Worm (Caenorhabditis elegans) whole organism, young adult: ENCODE results near the gene Y7A5A.7.

Experiments
- B0035.1 ChIP-seq: sonication (generic microtip); optimal IDR thresholded peaks from 2 replicates; lab custom pipeline; 2016; ENCODE audit warnings: missing genetic modification characterization, mild to moderate bottlenecking, missing compliant biosample characterization, missing genotype, missing genetic modification reagents
- K11D2.4 ChIP-seq: fragments of 200-800 bp; sonication (Bioruptor generic); IDR thresholded peaks from 2 replicates; pipeline ENCODE4 v1.3.6; 2022; ENCODE audit warnings: missing genetic modification reagents, missing genetic modification characterization, missing compliant biosample characterization
- attf-3 ChIP-seq: fragments of 200-800 bp; sonication (Bioruptor generic); conservative IDR thresholded peaks from 2 replicates; pipeline ENCODE4 v1.3.6; 2022; ENCODE audit warnings: missing genetic modification reagents, missing genetic modification characterization, missing compliant biosample characterization
- ceh-40 ChIP-seq: fragments of 200-800 bp; sonication (Bioruptor generic); IDR thresholded peaks from 2 replicates; pipeline ENCODE4 v1.3.6; 2022; ENCODE audit warnings: missing genetic modification characterization, missing compliant biosample characterization
- ceh-91 ChIP-seq: fragments of 200-800 bp; sonication (Bioruptor generic); IDR thresholded peaks from 2 replicates; pipeline ENCODE4 v1.3.6; 2022; ENCODE audit warnings: missing genetic modification reagents, missing genetic modification characterization, missing compliant biosample characterization
- nfya-2 ChIP-seq: fragments of 200-800 bp; sonication (Bioruptor generic); IDR thresholded peaks from 2 replicates; pipeline ENCODE4 v1.3.6; 2022; ENCODE audit warnings: missing genetic modification reagents, missing genetic modification characterization, missing compliant biosample characterization
- pha-4 ChIP-seq: fragments of 150-350 bp; sonication (generic microtip); optimal IDR thresholded peaks from 2 replicates; lab custom pipeline; 2014; ENCODE audit warnings: missing biosample characterization, missing genetic modification reagents, missing genetic modification characterization
- snpc-4 ChIP-seq, 5 experiments: fragments of 150-350 bp in 1 of 5; sonication (generic microtip) in 4 of 5; optimal IDR thresholded peaks; 2 replicates each; lab custom pipeline; 2014 to 2018; ENCODE audit warnings: missing genetic modification characterization in 5 of 5, missing biosample characterization in 3 of 5, antibody characterized with exemption in 2 of 5, mild to moderate bottlenecking in 2 of 5, missing compliant biosample characterization in 2 of 5, missing genotype in 2 of 5, moderate library complexity in 2 of 5, missing genetic modification reagents in 1 of 5
- unc-62 ChIP-seq: fragments of 150-350 bp; optimal IDR thresholded peaks from 2 replicates; lab custom pipeline; 2014; ENCODE audit warnings: missing biosample characterization, missing genetic modification reagents, missing genetic modification characterization

ce11 chrX:15768532-15768931 lies 35.4 kb downstream of the Y7A5A.7 start:
- no peak for TF ChIP-seq B0035.1 (tag; lab: Kevin White, UChicago)
- TF ChIP-seq K11D2.4 (GFP tag; lab: Robert Waterston, UW), result no peak
- no peak for TF ChIP-seq snpc-4 (GFP tag; optimal IDR thresholded peaks at IDR 0.05; lab: Kevin White, UChicago)
- TF ChIP-seq snpc-4 (tag; optimal IDR thresholded peaks at IDR 0.05; lab: Kevin White, UChicago), result peak in 2 of 4 experiments; percentile 54 to 79
- TF ChIP-seq pha-4 (tag; lab: Kevin White, UChicago), result no peak
- TF ChIP-seq ceh-40 (GFP tag; lab: Robert Waterston, UW), result no peak
- TF ChIP-seq ceh-91 (GFP tag; lab: Robert Waterston, UW), result no peak
- TF ChIP-seq unc-62 (GFP tag; lab: Kevin White, UChicago), result no peak
- no peak for TF ChIP-seq attf-3 (GFP tag; lab: Robert Waterston, UW)
- TF ChIP-seq nfya-2 (GFP tag; lab: Robert Waterston, UW), result no peak
